Worm (Caenorhabditis elegans) whole organism, early embryonic: ENCODE measurements around the gene ifas-2.

Source experiments
- B0310.2 ChIP-seq: sonication (generic microtip); optimal IDR thresholded peaks from 2 replicates; lab custom pipeline; 2016; ENCODE audit warnings: mild to moderate bottlenecking, missing genetic modification characterization, missing compliant biosample characterization
- aly-1 ChIP-seq: sonication (generic microtip); optimal IDR thresholded peaks from 2 replicates; lab custom pipeline; 2016; ENCODE audit warnings: missing genetic modification characterization, missing compliant biosample characterization
- ets-7 ChIP-seq: sonication (generic microtip); optimal IDR thresholded peaks from 2 replicates; lab custom pipeline; 2016; ENCODE audit warnings: missing genotype, missing genetic modification characterization, missing compliant biosample characterization
- tbx-11 ChIP-seq: fragments of 200-800 bp; sonication (Bioruptor generic); IDR thresholded peaks from 2 replicates; pipeline ENCODE4 v1.3.6; 2022; ENCODE audit warnings: missing genetic modification characterization, missing compliant biosample characterization

- no peak for TF ChIP-seq tbx-11 (GFP tag; lab: Robert Waterston, UW)
- TF ChIP-seq ets-7 (tag; lab: Kevin White, UChicago) = no peak
- no peak for TF ChIP-seq B0310.2 (tag; lab: Kevin White, UChicago)
- TF ChIP-seq aly-1 = no peak
These were observed 10.7 kb upstream of the ifas-2 start, which contains the start of gene fbxa-45 for ce11 chrV:16899355-16899754.
